Fruit fly (Drosophila melanogaster) S2 (cell line): Measurements from ENCODE around the gene DCAF12.

Source experiments
- CG8478 ChIP-seq: fragments of >200 bp; optimal IDR thresholded peaks from 2 replicates; lab custom pipeline; 2018
- CTCF ChIP-seq, 2 experiments: fragments of >200 bp; optimal IDR thresholded peaks; 2 replicates each; lab custom pipeline; 2018

dm6 chr3R:12062844-12063243, 46.0 kb upstream of the DCAF12 start, which contains the start of gene CG14740:
- TF ChIP-seq CTCF (optimal IDR thresholded peaks at IDR 0.05; lab: Kevin White, UChicago) = no peak
- TF ChIP-seq CG8478 (lab: Kevin White, UChicago) = no peak
